Worm (Caenorhabditis elegans): ENCODE data around the gene C50H2.5.

The C50H2.5 gene

DNA sequence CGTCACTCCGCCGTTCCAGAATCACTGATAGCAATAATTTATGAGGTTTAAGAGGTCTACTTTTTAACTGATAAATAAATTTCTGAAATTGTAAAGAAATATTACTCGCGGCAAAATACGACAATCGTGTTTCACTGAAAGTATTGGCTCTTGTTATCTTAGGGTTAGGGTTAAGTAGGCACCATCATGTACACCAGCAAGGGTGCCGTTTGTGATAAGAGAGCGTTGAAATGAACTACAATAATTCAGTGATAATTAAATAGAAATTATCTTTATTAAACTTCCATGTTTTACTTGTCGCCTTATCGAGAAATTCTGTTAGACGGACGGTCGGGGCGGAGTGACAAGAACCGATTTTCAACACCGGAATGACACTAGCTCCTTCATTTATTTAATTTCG, 7.1 kb downstream of the C50H2.5 start (continued):
- TF ChIP-seq nhr-41 (GFP tag; IDR thresholded peaks at IDR 0.05), result peak; percentile 23; the same call in 1 of the 2 replicates
- no peak for TF ChIP-seq nhr-77 (tag; optimal IDR thresholded peaks at IDR 0.05)
- no peak for TF ChIP-seq nhr-25 (tag; optimal IDR thresholded peaks at IDR 0.05; ENCODE audit: borderline replicate concordance, insufficient read depth)
- TF ChIP-seq nhr-6 (tag; optimal IDR thresholded peaks at IDR 0.05), result no peak
- no peak for TF ChIP-seq ceh-32 (tag; optimal IDR thresholded peaks at IDR 0.05; ENCODE audit: poor library complexity)
- TF ChIP-seq php-3 (GFP tag; IDR thresholded peaks at IDR 0.05), result 0 out of 2 replicates have a peak, but pooled peaks have one; percentile 37
- peak; percentile 61 for TF ChIP-seq dve-1 (tag; optimal IDR thresholded peaks at IDR 0.05; ENCODE audit: insufficient read depth)
- no peak for TF ChIP-seq F37D6.2 (tag; optimal IDR thresholded peaks at IDR 0.05)
- no peak for TF ChIP-seq zip-2 (tag; optimal IDR thresholded peaks at IDR 0.05)
- TF ChIP-seq spr-1 (tag; optimal IDR thresholded peaks at IDR 0.05), result no peak
- TF ChIP-seq D1046.2 (GFP tag; IDR thresholded peaks at IDR 0.05), result no peak
- no peak for TF ChIP-seq mxl-2 (GFP tag; conservative IDR thresholded peaks at IDR 0.05)
- TF ChIP-seq gei-8 (GFP tag; optimal IDR thresholded peaks at IDR 0.05), result no peak
- no peak for TF ChIP-seq snpc-4 (tag; optimal IDR thresholded peaks at IDR 0.05)
- no peak for TF ChIP-seq aly-2 (tag; optimal IDR thresholded peaks at IDR 0.05)
- TF ChIP-seq ceh-44 (GFP tag; IDR thresholded peaks at IDR 0.05), result no peak
- TF ChIP-seq daf-8 (GFP tag; IDR thresholded peaks at IDR 0.05), result no peak

DNA sequence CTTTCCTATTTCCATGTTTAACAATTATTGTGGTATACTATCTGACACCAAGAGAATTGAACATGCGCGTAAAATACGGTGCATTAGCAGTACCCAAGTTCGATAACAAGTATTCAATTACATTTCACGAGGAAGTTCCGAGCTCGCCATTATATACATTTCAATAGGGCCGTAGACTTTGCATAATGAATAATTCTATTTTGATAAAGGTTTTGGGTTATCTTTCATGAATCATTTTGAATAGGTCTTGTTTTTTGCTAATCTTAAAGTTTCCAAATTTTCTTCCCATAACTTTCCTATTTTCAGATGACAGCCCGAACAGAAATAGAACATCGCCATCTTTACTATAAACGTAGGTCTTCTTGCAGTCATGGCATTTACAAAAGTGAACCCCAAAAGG, 7.7 kb downstream of the C50H2.5 start, which contains the start of gene C50H2.13:
Gene C50H2.13 (plus strand): TSS at position 301 of the 400 bp plus-strand sequence.
- TF ChIP-seq spr-3 (GFP tag; optimal IDR thresholded peaks at IDR 0.05) (no peak), lin-13 (GFP tag; optimal IDR thresholded peaks at IDR 0.05) (no peak), aha-1 (tag) (peak; percentile 46), daf-8 (GFP tag; IDR thresholded peaks at IDR 0.05) (no peak), zag-1 (tag; optimal IDR thresholded peaks at IDR 0.05) (no peak), mes-2 (tag; optimal IDR thresholded peaks at IDR 0.05; ENCODE audit: poor library complexity, severe bottlenecking) (no peak), F44E2.7 (GFP tag; IDR thresholded peaks at IDR 0.05) (no peak), daf-19 (GFP tag; conservative IDR thresholded peaks at IDR 0.05) (no peak)

DNA sequence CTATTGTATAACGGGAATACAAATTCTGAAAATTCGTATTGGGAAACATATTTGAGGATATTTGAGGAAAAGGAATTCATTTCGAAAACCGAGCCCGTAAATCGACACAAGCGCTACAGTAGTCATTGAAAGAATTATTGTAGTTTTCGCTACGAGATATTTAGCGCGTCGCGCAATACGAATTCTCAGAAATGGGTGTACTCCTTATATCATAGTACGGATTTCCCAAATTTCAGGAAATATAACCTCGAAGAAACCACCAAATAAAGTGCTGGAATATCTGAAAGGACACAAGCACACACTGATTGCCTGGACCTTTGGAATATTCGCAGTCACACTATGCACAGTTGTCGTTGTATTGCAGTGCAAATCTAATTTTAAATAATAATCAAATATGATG, 8.9 kb downstream of the C50H2.5 start:
- TF ChIP-seq Y48G9A.11 (GFP tag; IDR thresholded peaks at IDR 0.05), result no peak
- TF ChIP-seq unc-62 (GFP tag; optimal IDR thresholded peaks at IDR 0.05 in 1 of 2), result peak in 1 of 2 experiments; percentile 25
- no peak for TF ChIP-seq unc-62 (tag; optimal IDR thresholded peaks at IDR 0.05)

DNA sequence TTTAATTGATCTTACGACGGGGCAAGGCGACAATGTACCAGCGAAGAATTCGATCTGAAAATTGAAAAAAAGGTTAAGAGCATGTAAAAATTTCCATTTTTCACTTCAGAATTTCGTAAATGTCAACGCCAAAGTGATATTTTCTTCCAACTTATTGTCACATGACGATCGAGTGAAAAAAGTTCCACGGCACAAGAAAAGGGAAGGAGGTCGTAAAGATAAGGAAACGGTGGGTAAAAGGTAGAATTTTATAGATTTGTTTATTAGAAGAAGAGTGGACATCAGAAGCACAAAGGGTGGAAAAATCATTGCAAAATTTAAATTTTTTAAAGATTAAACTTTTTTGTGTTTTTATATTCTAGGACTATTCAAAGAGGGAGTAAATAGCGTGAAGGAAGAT, 9.4 kb downstream of the C50H2.5 start:
- TF ChIP-seq lsy-2 (tag; optimal IDR thresholded peaks at IDR 0.05) (no peak), hlh-30 (tag; optimal IDR thresholded peaks at IDR 0.05; ENCODE audit: insufficient read depth) (peak; percentile 39), egl-27 (tag; optimal IDR thresholded peaks at IDR 0.05) (no peak), nhr-28 (tag; optimal IDR thresholded peaks at IDR 0.05) (peak; percentile 30), hlh-11 (tag; optimal IDR thresholded peaks at IDR 0.05) (no peak), nhr-77 (tag; optimal IDR thresholded peaks at IDR 0.05) (peak; percentile 48), unc-130 (GFP tag; optimal IDR thresholded peaks at IDR 0.05) (no peak), dve-1 (tag; optimal IDR thresholded peaks at IDR 0.05; ENCODE audit: insufficient read depth) (peak; percentile 69), fos-1 (tag; optimal IDR thresholded peaks at IDR 0.05) (no peak), daf-16 (GFP tag; optimal IDR thresholded peaks at IDR 0.05) (no peak), daf-16 (tag; optimal IDR thresholded peaks at IDR 0.05) (peak; percentile 90), pqm-1 (tag; optimal IDR thresholded peaks at IDR 0.05) (peak; percentile 16)
